Fruit fly (Drosophila melanogaster) whole organism, wandering third instar larva: ENCODE results near the gene EMC2A.

Experiments used
- Abd-B ChIP-seq: fragments of >200 bp; optimal IDR thresholded peaks from 2 replicates; lab custom pipeline; 2017; ENCODE audit warnings: missing biosample characterization, missing genetic modification characterization
- CG32264 ChIP-seq: fragments of 200-800 bp; sonication (Bioruptor generic); optimal IDR thresholded peaks from 2 replicates; lab custom pipeline; 2016; ENCODE audit warnings: missing biosample characterization, missing genetic modification characterization
- CG9705 ChIP-seq: fragments of 200-800 bp; sonication (Bioruptor generic); optimal IDR thresholded peaks from 2 replicates; lab custom pipeline; 2018; ENCODE audit warnings: missing biosample characterization, mild to moderate bottlenecking, missing genetic modification characterization
- CrebA ChIP-seq: fragments of 200-800 bp; sonication (Bioruptor generic); optimal IDR thresholded peaks from 2 replicates; lab custom pipeline; 2016; ENCODE audit warnings: missing biosample characterization, mild to moderate bottlenecking, missing genetic modification characterization, borderline replicate concordance
- Dfd ChIP-seq: fragments of >200 bp; optimal IDR thresholded peaks from 2 replicates; lab custom pipeline; 2017; ENCODE audit warnings: missing biosample characterization, missing genetic modification characterization
- Dif ChIP-seq: fragments of 200-275, 200-300 bp; sonication (Bioruptor generic); optimal IDR thresholded peaks from 2 replicates; lab custom pipeline; 2018; ENCODE audit warnings: missing biosample characterization, missing genetic modification characterization; ENCODE audit not compliant: partially characterized antibody
- GATAd ChIP-seq: sonication (Bioruptor generic); optimal IDR thresholded peaks from 2 replicates; lab custom pipeline; 2016; ENCODE audit warnings: missing biosample characterization, missing genetic modification characterization
- HLH106 ChIP-seq: fragments of 200-800 bp; optimal IDR thresholded peaks from 3 replicates; lab custom pipeline; 2019; ENCODE audit warnings: missing biosample characterization, mild to moderate bottlenecking, missing genetic modification characterization, moderate library complexity
- Hnf4 ChIP-seq: fragments of 200-800 bp; sonication (Bioruptor generic); optimal IDR thresholded peaks from 2 replicates; lab custom pipeline; 2016; ENCODE audit warnings: missing biosample characterization, mild to moderate bottlenecking, missing genetic modification characterization
- Hr78 ChIP-seq: fragments of >200 bp; optimal IDR thresholded peaks from 2 replicates; lab custom pipeline; 2017; ENCODE audit warnings: missing biosample characterization, missing genetic modification characterization
- Hr83 ChIP-seq: fragments of 200-300 bp; sonication (Bioruptor generic); optimal IDR thresholded peaks from 2 replicates; lab custom pipeline; 2016; ENCODE audit warnings: missing biosample characterization, mild to moderate bottlenecking, missing genetic modification characterization, moderate library complexity; ENCODE audit not compliant: poor library complexity, severe bottlenecking
- Jra ChIP-seq: sonication (Bioruptor generic); optimal IDR thresholded peaks from 2 replicates; lab custom pipeline; 2016; ENCODE audit warnings: missing biosample characterization, missing genetic modification characterization
- Mio ChIP-seq: sonication (Bioruptor generic); optimal IDR thresholded peaks from 2 replicates; lab custom pipeline; 2016; ENCODE audit warnings: missing biosample characterization, missing genetic modification characterization
- Myc ChIP-seq: fragments of >200 bp; optimal IDR thresholded peaks from 2 replicates; lab custom pipeline; 2017
- N ChIP-seq: fragments of >200 bp; optimal IDR thresholded peaks from 2 replicates; lab custom pipeline; 2018; ENCODE audit warnings: missing biosample characterization, missing external identifiers, missing genetic modification characterization
- OdsH ChIP-seq: fragments of 200-800 bp; sonication (Bioruptor generic); optimal IDR thresholded peaks from 2 replicates; lab custom pipeline; 2016; ENCODE audit warnings: missing biosample characterization, mild to moderate bottlenecking, missing genetic modification characterization
- Rel ChIP-seq, 2 experiments: fragments of 200-800 bp; sonication (Bioruptor generic) in 1 of 2; optimal IDR thresholded peaks; 2 replicates in 1 of 2; 3 replicates in 1 of 2; lab custom pipeline; 2016 to 2019; ENCODE audit warnings: mild to moderate bottlenecking in 2 of 2, missing biosample characterization in 2 of 2, missing genetic modification characterization in 2 of 2, moderate library complexity in 1 of 2
- Sp1 ChIP-seq: fragments of 200-800 bp; sonication (Bioruptor generic); optimal IDR thresholded peaks from 3 replicates; lab custom pipeline; 2019; ENCODE audit warnings: missing biosample characterization, mild to moderate bottlenecking, missing genetic modification characterization, moderate library complexity
- br ChIP-seq: fragments of 200-800 bp; sonication (Bioruptor generic); optimal IDR thresholded peaks from 2 replicates; lab custom pipeline; 2016; ENCODE audit warnings: missing biosample characterization, missing genetic modification characterization
- dl ChIP-seq, 2 experiments: fragments of 175-275, 200-275 bp in 1 of 2; fragments of 200-275 bp in 1 of 2; sonication (Bioruptor generic); optimal IDR thresholded peaks; lab custom pipeline; 2018; ENCODE audit warnings: mild to moderate bottlenecking in 2 of 2, missing biosample characterization in 2 of 2, missing genetic modification characterization in 2 of 2, moderate library complexity in 2 of 2; ENCODE audit not compliant: partially characterized antibody in 2 of 2, insufficient read depth in 1 of 2
- dmrt93B ChIP-seq: fragments of 200-800 bp; sonication (Bioruptor generic); optimal IDR thresholded peaks from 2 replicates; lab custom pipeline; 2018; ENCODE audit warnings: missing biosample characterization, mild to moderate bottlenecking, missing genetic modification characterization
- dsf ChIP-seq: sonication (Bioruptor generic); optimal IDR thresholded peaks from 2 replicates; lab custom pipeline; 2016; ENCODE audit warnings: missing biosample characterization, missing genetic modification characterization, borderline replicate concordance
- ey ChIP-seq: fragments of 200-800 bp; sonication (Bioruptor generic); optimal IDR thresholded peaks from 2 replicates; lab custom pipeline; 2016; ENCODE audit warnings: missing biosample characterization, missing genetic modification characterization
- foxo ChIP-seq, 2 experiments: fragments of 200-800 bp; sonication (Bioruptor generic); optimal IDR thresholded peaks; 2 replicates in 1 of 2; 3 replicates in 1 of 2; lab custom pipeline; 2016 to 2017; ENCODE audit warnings: missing biosample characterization in 2 of 2, missing genetic modification characterization in 2 of 2
- fru ChIP-seq: fragments of 200-800 bp; sonication (Bioruptor generic); optimal IDR thresholded peaks from 3 replicates; lab custom pipeline; 2016; ENCODE audit warnings: missing biosample characterization, mild to moderate bottlenecking, missing genetic modification characterization
- h ChIP-seq: fragments of 200-800 bp; sonication (Bioruptor generic); optimal IDR thresholded peaks from 3 replicates; lab custom pipeline; 2016; ENCODE audit warnings: missing biosample characterization, mild to moderate bottlenecking, missing genetic modification characterization
- jim ChIP-seq: fragments of 175-275, 200-325 bp; sonication (Bioruptor generic); optimal IDR thresholded peaks from 2 replicates; lab custom pipeline; 2016; ENCODE audit warnings: missing biosample characterization, mild to moderate bottlenecking, missing genetic modification characterization
- pan ChIP-seq: fragments of >200 bp; optimal IDR thresholded peaks from 2 replicates; lab custom pipeline; 2017
- psq ChIP-seq: fragments of 200-800 bp; sonication (Bioruptor generic); optimal IDR thresholded peaks from 3 replicates; lab custom pipeline; 2017; ENCODE audit warnings: missing biosample characterization, mild to moderate bottlenecking, missing genetic modification characterization, moderate library complexity
- rgr ChIP-seq: fragments of 200-800 bp; sonication (Bioruptor generic); optimal IDR thresholded peaks from 3 replicates; lab custom pipeline; 2016; ENCODE audit warnings: missing biosample characterization, mild to moderate bottlenecking, missing genetic modification characterization
- sage ChIP-seq: fragments of 200-800 bp; sonication (Bioruptor generic); optimal IDR thresholded peaks from 2 replicates; lab custom pipeline; 2016; ENCODE audit warnings: missing biosample characterization, mild to moderate bottlenecking, missing genetic modification characterization
- sv ChIP-seq: fragments of 200-800 bp; sonication (Bioruptor generic); optimal IDR thresholded peaks from 3 replicates; lab custom pipeline; 2016; ENCODE audit warnings: missing biosample characterization, missing genetic modification characterization
- tai ChIP-seq: sonication (Bioruptor generic); optimal IDR thresholded peaks from 2 replicates; lab custom pipeline; 2016; ENCODE audit warnings: missing biosample characterization, missing genetic modification characterization
- usp ChIP-seq: fragments of >200 bp; optimal IDR thresholded peaks from 2 replicates; lab custom pipeline; 2017; ENCODE audit warnings: missing biosample characterization, missing genetic modification characterization
- woc ChIP-seq: sonication (Bioruptor generic); optimal IDR thresholded peaks from 2 replicates; lab custom pipeline; 2016; ENCODE audit warnings: missing biosample characterization, mild to moderate bottlenecking, missing genetic modification characterization

The EMC2A gene

DNA sequence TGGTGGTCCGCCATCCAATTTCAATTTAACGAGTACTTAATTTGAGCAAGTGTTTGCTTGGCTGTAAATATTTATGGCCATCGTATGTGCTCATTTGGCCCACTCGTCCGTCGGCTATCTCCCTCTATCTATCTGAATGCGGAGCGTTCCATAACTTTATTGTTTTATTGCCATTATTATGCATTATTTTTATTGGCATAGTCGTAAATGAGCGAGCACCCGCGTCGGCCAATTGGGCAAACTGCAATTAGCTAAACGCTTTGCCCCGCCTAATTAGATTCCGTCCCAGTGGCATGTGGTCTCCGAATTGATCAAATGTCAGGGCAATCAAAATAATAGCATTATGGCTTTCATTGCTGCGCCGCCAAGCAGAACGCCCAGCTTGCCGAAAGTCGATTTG lies 33.6 kb downstream of the EMC2A start:
- TF ChIP-seq jim (GFP tag; lab: Kevin White, UChicago) (no peak), Hnf4 (no peak), sage (GFP tag; lab: Kevin White, UChicago) (no peak), CrebA (no peak), Jra (GFP tag; lab: Kevin White, UChicago) (no peak), CG32264 (GFP tag; lab: Kevin White, UChicago) (no peak), br (GFP tag; lab: Kevin White, UChicago) (no peak), OdsH (GFP tag; lab: Kevin White, UChicago) (no peak), CG9705 (no peak), dsf (GFP tag; lab: Kevin White, UChicago) (no peak), Dif (GFP tag; lab: Kevin White, UChicago) (no peak), dmrt93B (GFP tag; lab: Kevin White, UChicago) (no peak), Myc (lab: Kevin White, UChicago) (no peak), Hr83 (no peak), psq (GFP tag; lab: Kevin White, UChicago) (no peak), ey (no peak)
- TF ChIP-seq, all 38 proteins: peak for 0

dm6 chr3R:16960219-16960618 lies 35.7 kb downstream of the EMC2A start:
- TF ChIP-seq dl (GFP tag; optimal IDR thresholded peaks at IDR 0.05; lab: Kevin White, UChicago; ENCODE audit: insufficient read depth in 1 of 2, partially characterized antibody in 2 of 2): no peak

DNA sequence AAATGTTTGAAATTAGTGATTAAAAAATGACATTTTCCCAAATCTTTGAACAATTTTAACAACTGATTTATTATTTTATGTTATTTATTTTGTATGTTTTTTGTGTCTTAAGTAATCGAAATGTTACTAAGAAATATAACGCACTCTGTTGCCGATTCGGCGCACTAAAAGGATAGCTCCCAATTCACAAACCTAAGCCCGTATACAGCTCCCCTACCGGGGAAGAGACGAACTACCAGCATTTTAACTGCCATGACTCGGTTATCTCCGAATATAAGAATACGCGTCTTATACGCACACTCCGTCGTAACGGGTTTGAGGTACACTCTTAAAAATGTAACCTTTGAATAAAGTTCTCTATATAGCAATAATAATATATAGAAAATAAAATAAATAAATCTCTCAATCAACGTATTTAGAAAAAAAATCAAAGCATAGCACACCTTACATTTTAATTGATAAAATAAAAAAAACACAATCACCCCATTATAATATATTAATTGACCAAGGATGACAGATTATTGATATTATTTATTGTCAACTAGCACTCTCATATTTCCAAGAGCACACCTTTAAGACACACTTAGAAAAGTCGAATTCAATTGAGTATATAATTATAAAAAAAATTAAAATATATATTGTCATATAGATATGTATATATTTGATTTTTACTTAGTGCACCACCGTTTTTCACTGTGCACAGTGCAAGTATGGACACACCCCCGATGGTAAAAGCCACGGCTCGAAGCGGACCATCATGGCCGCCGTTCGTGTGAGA lies 37.9 kb downstream of the EMC2A start:
- no peak for TF ChIP-seq N (GFP tag; lab: Kevin White, UChicago)
- TF ChIP-seq CG32264 (GFP tag; lab: Kevin White, UChicago): no peak
- no peak for TF ChIP-seq Jra (GFP tag; lab: Kevin White, UChicago)
- no peak for TF ChIP-seq pan (lab: Kevin White, UChicago)
- no peak for TF ChIP-seq h (GFP tag; lab: Kevin White, UChicago)
- no peak for TF ChIP-seq Dif (GFP tag; lab: Kevin White, UChicago)
- TF ChIP-seq sv (GFP tag; lab: Kevin White, UChicago): peak; percentile 29
- TF ChIP-seq dsf (GFP tag; lab: Kevin White, UChicago): no peak
- peak in 1 of 2 experiments; percentile 73 for TF ChIP-seq foxo (GFP tag; optimal IDR thresholded peaks at IDR 0.05; lab: Kevin White, UChicago)
- TF ChIP-seq sage (GFP tag; lab: Kevin White, UChicago): no peak
- TF ChIP-seq GATAd (GFP tag; lab: Kevin White, UChicago): no peak
- no peak for TF ChIP-seq Dfd (GFP tag; lab: Kevin White, UChicago)
- no peak for TF ChIP-seq Hr78 (GFP tag; lab: Kevin White, UChicago)
- no peak for TF ChIP-seq Hnf4
- no peak for TF ChIP-seq Mio (GFP tag; lab: Kevin White, UChicago)
- TF ChIP-seq Abd-B: no peak
- TF ChIP-seq psq (GFP tag; lab: Kevin White, UChicago): peak; percentile 71
- no peak for TF ChIP-seq jim (GFP tag; lab: Kevin White, UChicago)
- TF ChIP-seq CrebA: no peak
- no peak for TF ChIP-seq tai (GFP tag; lab: Kevin White, UChicago)
- no peak for TF ChIP-seq CG9705
- TF ChIP-seq Sp1 (GFP tag; lab: Kevin White, UChicago): peak; percentile 81
- TF ChIP-seq br (GFP tag; lab: Kevin White, UChicago): peak; percentile 17
- TF ChIP-seq fru (GFP tag; lab: Kevin White, UChicago): peak; percentile 50
- no peak for TF ChIP-seq dl (GFP tag; optimal IDR thresholded peaks at IDR 0.05; lab: Kevin White, UChicago; ENCODE audit: insufficient read depth in 1 of 2, partially characterized antibody in 2 of 2)
- TF ChIP-seq Myc (lab: Kevin White, UChicago): peak; percentile 87
- no peak for TF ChIP-seq woc
- TF ChIP-seq HLH106 (tag; lab: Kevin White, UChicago): peak; percentile 75
- TF ChIP-seq usp (GFP tag; lab: Kevin White, UChicago): no peak
- TF ChIP-seq rgr (GFP tag; lab: Kevin White, UChicago): no peak
- peak; percentile 54 for TF ChIP-seq dmrt93B (GFP tag; lab: Kevin White, UChicago)
- no peak for TF ChIP-seq Hr83
- TF ChIP-seq Rel (GFP tag; optimal IDR thresholded peaks at IDR 0.05; lab: Kevin White, UChicago): no peak
- TF ChIP-seq Rel (tag; optimal IDR thresholded peaks at IDR 0.05; lab: Kevin White, UChicago): no peak
- peak; percentile 75 for TF ChIP-seq OdsH (GFP tag; lab: Kevin White, UChicago)
- no peak for TF ChIP-seq ey
